Worm (Caenorhabditis elegans) whole organism, L3 larva: ENCODE results near the gene rpc-25.
A peak's percentile ranks its signal among the peaks of the same experiment; 100 is the strongest.

Source experiments
- R02D3.7 ChIP-seq: fragments of 150-350 bp; optimal IDR thresholded peaks from 2 replicates; lab custom pipeline; 2014; ENCODE audit warnings: missing biosample characterization, missing genetic modification characterization
- aly-2 ChIP-seq: fragments of 150-350 bp; optimal IDR thresholded peaks from 2 replicates; lab custom pipeline; 2014; ENCODE audit warnings: missing biosample characterization, missing genetic modification characterization
- ama-1 ChIP-seq: fragments of 150-350 bp; optimal IDR thresholded peaks from 2 replicates; lab custom pipeline; 2018
- ceh-16 ChIP-seq: sonication (generic microtip); optimal IDR thresholded peaks from 2 replicates; lab custom pipeline; 2017; ENCODE audit warnings: missing biosample characterization, missing genetic modification characterization
- ceh-82 ChIP-seq: fragments of 150-350 bp; optimal IDR thresholded peaks from 2 replicates; lab custom pipeline; 2014; ENCODE audit warnings: missing biosample characterization, missing genetic modification characterization
- egl-27 ChIP-seq: sonication (generic microtip); optimal IDR thresholded peaks from 4 replicates; lab custom pipeline; 2017; ENCODE audit warnings: missing biosample characterization, missing genetic modification reagents, missing genetic modification characterization
- egl-5 ChIP-seq: fragments of 150-350 bp; optimal IDR thresholded peaks from 2 replicates; lab custom pipeline; 2017; ENCODE audit warnings: missing biosample characterization, missing genetic modification reagents, missing genetic modification characterization, inconsistent platforms
- elt-2 ChIP-seq: sonication (generic microtip); optimal IDR thresholded peaks from 2 replicates; lab custom pipeline; 2016; ENCODE audit warnings: missing genetic modification reagents, mild to moderate bottlenecking, missing genetic modification characterization, missing compliant biosample characterization
- eor-1 ChIP-seq, 2 experiments: fragments of 150-350 bp; optimal IDR thresholded peaks; 2 replicates each; lab custom pipeline; 2014 to 2018; ENCODE audit warnings: missing biosample characterization in 2 of 2, missing genetic modification characterization in 2 of 2
- fkh-10 ChIP-seq: sonication (generic microtip); optimal IDR thresholded peaks from 2 replicates; lab custom pipeline; 2017; ENCODE audit warnings: missing biosample characterization, missing genetic modification reagents, missing genetic modification characterization
- fos-1 ChIP-seq: fragments of 150-350 bp; optimal IDR thresholded peaks from 2 replicates; lab custom pipeline; 2014; ENCODE audit warnings: missing biosample characterization, missing genetic modification characterization
- hmg-11 ChIP-seq: sonication (generic microtip); optimal IDR thresholded peaks from 2 replicates; lab custom pipeline; 2016; ENCODE audit warnings: missing genetic modification characterization, missing compliant biosample characterization
- jun-1 ChIP-seq: fragments of 150-350 bp; optimal IDR thresholded peaks from 2 replicates; lab custom pipeline; 2014; ENCODE audit warnings: missing biosample characterization, missing genetic modification reagents, missing genetic modification characterization
- lin-15B ChIP-seq: fragments of 150-350 bp; optimal IDR thresholded peaks from 2 replicates; lab custom pipeline; 2014; ENCODE audit warnings: missing biosample characterization, missing genetic modification characterization
- lin-39 ChIP-seq: fragments of 150-350 bp; optimal IDR thresholded peaks from 2 replicates; lab custom pipeline; 2018; ENCODE audit warnings: missing biosample characterization, missing genetic modification reagents, missing genetic modification characterization
- lsy-12 ChIP-seq: sonication (generic microtip); optimal IDR thresholded peaks from 2 replicates; lab custom pipeline; 2016; ENCODE audit warnings: mild to moderate bottlenecking, missing genetic modification characterization, missing compliant biosample characterization
- mdl-1 ChIP-seq: fragments of 150-350 bp; optimal IDR thresholded peaks from 2 replicates; lab custom pipeline; 2014; ENCODE audit warnings: missing biosample characterization, missing genetic modification characterization
- nfya-1 ChIP-seq: sonication (generic microtip); optimal IDR thresholded peaks from 2 replicates; lab custom pipeline; 2017; ENCODE audit warnings: missing genetic modification characterization, mild to moderate bottlenecking, missing compliant biosample characterization, antibody characterized with exemption, moderate library complexity; ENCODE audit not compliant: insufficient read depth
- nhr-11 ChIP-seq: fragments of 150-350 bp; optimal IDR thresholded peaks from 2 replicates; lab custom pipeline; 2014; ENCODE audit warnings: missing biosample characterization, missing genetic modification characterization
- nhr-12 ChIP-seq: fragments of 150-350 bp; optimal IDR thresholded peaks from 2 replicates; lab custom pipeline; 2014; ENCODE audit warnings: missing biosample characterization, missing genetic modification characterization
- nhr-237 ChIP-seq: fragments of 150-350 bp; optimal IDR thresholded peaks from 2 replicates; lab custom pipeline; 2014; ENCODE audit warnings: missing biosample characterization, missing genetic modification characterization
- nhr-28 ChIP-seq: fragments of 150-350 bp; optimal IDR thresholded peaks from 2 replicates; lab custom pipeline; 2014; ENCODE audit warnings: missing biosample characterization, missing genetic modification characterization
- nhr-76 ChIP-seq: fragments of 150-350 bp; sonication (generic microtip); optimal IDR thresholded peaks from 5 replicates; lab custom pipeline; 2014; ENCODE audit warnings: missing biosample characterization, missing genetic modification characterization
- pha-4 ChIP-seq: fragments of 150-350 bp; optimal IDR thresholded peaks from 2 replicates; lab custom pipeline; 2014; ENCODE audit warnings: missing biosample characterization, missing genetic modification reagents, missing genetic modification characterization
- pqm-1 ChIP-seq: fragments of 150-350 bp; optimal IDR thresholded peaks from 2 replicates; lab custom pipeline; 2017; ENCODE audit warnings: missing biosample characterization, missing genetic modification characterization, inconsistent platforms
- snpc-4 ChIP-seq: fragments of 150-350 bp; optimal IDR thresholded peaks from 2 replicates; lab custom pipeline; 2014; ENCODE audit warnings: missing biosample characterization, missing genetic modification characterization
- tbx-2 ChIP-seq: sonication (generic microtip); optimal IDR thresholded peaks from 2 replicates; lab custom pipeline; 2016; ENCODE audit warnings: mild to moderate bottlenecking, missing genetic modification characterization, missing compliant biosample characterization
- ztf-11 ChIP-seq: fragments of 150-350 bp; optimal IDR thresholded peaks from 2 replicates; lab custom pipeline; 2014; ENCODE audit warnings: missing biosample characterization, missing genetic modification characterization

The rpc-25 gene

DNA sequence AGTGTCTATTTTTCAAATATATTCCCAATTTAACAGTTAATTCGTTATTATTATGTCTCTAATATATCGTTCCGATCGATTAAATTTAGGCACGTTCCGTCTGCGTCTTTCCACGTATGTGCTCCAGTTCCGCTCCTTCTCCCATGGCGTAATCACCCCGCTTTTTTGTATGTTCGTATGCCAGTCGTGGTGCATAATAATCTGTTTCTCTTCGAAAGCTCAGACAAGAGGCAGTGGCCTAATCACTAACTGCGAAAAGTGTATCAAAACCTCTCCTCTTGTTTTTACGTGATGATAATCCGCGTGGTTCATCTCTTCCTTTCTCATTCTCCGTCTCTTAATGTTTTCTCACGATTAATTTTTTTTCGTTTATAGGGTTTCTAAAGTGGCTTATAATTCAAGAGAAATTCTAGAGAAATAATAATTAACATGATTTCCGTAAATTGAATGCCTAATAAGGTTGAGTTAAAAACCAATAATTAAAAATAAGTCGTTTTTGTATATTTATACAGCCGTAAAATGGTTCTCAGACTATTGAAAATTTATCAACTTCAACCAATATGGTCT, 41.4 kb upstream of the rpc-25 start:
- no peak for TF ChIP-seq fos-1 (tag; lab: Kevin White, UChicago)
- TF ChIP-seq ama-1 (lab: Kevin White, UChicago) = peak; percentile 75
- no peak for TF ChIP-seq nhr-28 (tag; lab: Kevin White, UChicago)
- TF ChIP-seq fkh-10 (GFP tag; lab: Kevin White, UChicago) = no peak
- TF ChIP-seq nhr-12 (tag; lab: Kevin White, UChicago) = no peak
- no peak for TF ChIP-seq snpc-4 (tag; lab: Kevin White, UChicago)
- TF ChIP-seq ceh-82 (tag; lab: Kevin White, UChicago) = no peak
- TF ChIP-seq aly-2 (tag; lab: Kevin White, UChicago) = no peak
- no peak for TF ChIP-seq lin-15B (tag; lab: Kevin White, UChicago)
- TF ChIP-seq, all 47 proteins: peak for 1

DNA sequence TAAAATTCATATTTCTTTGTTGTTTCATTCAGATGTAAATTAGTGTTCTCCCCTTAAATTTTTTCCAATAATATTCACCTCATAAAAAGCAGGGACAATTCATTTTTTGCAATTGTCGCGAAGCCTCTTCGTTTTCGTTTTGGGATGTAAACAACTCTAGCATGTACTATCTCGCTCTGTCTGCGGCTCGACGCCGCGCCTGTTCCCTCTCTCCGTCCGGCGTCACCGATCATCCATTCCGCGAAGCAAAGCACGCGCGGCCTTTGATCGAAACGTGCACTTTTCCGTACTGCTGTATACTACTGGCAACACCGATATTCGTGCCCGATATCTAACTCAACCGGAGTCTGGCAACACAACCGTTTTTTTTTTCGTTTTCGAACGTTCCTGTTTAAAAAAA, 40.6 kb upstream of the rpc-25 start:
- TF ChIP-seq eor-1 (tag; optimal IDR thresholded peaks at IDR 0.05; lab: Kevin White, UChicago) (no peak), nhr-76 (tag; lab: Kevin White, UChicago) (no peak), pha-4 (peak; percentile 67), lin-39 (tag; lab: Kevin White, UChicago) (peak; percentile 13), nhr-237 (no peak), snpc-4 (tag; lab: Kevin White, UChicago) (peak; percentile 10), egl-27 (tag; lab: Kevin White, UChicago) (no peak), hmg-11 (tag; lab: Kevin White, UChicago) (peak; percentile 38), fos-1 (tag; lab: Kevin White, UChicago) (no peak), nhr-28 (tag; lab: Kevin White, UChicago) (no peak), pqm-1 (tag; lab: Kevin White, UChicago) (no peak), ceh-16 (tag; lab: Kevin White, UChicago) (no peak), ztf-11 (tag; lab: Kevin White, UChicago) (no peak), elt-2 (tag; lab: Kevin White, UChicago) (peak; percentile 19), nfya-1 (tag; lab: Kevin White, UChicago) (peak; percentile 41), egl-5 (tag; lab: Kevin White, UChicago) (no peak)
- TF ChIP-seq, all 47 proteins: peak for 6

DNA sequence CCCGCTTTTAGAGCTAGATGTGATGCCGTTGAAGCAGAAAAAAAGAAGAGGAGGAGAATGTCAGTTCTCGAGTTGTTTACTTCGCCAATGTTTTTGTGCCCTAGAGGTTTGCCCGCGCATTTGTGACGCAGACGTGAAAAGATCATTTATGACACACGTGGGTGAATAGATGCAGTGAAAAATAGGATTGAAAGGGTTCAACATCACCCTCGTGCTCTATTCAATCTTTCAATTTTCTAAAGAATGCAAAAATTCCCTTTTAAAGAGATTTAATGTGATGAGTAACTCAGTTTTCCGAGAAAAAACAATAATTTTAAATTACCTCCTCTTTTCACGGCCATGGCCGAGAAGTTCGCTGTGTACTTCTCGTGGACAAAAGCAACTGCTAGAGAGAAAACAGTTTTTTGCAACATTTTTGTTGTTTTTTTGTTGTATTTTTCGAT, 40.1 kb upstream of the rpc-25 start:
- peak; percentile 94 for TF ChIP-seq lin-39 (tag; lab: Kevin White, UChicago)
- TF ChIP-seq egl-5 (tag; lab: Kevin White, UChicago) = peak; percentile 62
- TF ChIP-seq pha-4 = peak; percentile 79
- peak; percentile 66 for TF ChIP-seq nfya-1 (tag; lab: Kevin White, UChicago)
- no peak for TF ChIP-seq R02D3.7 (tag; lab: Kevin White, UChicago)
- TF ChIP-seq tbx-2 (tag; lab: Kevin White, UChicago) = no peak
- TF ChIP-seq lin-15B (tag; lab: Kevin White, UChicago) = peak; percentile 34
- TF ChIP-seq fkh-10 (GFP tag; lab: Kevin White, UChicago) = peak; percentile 57
- peak; percentile 18 for TF ChIP-seq snpc-4 (tag; lab: Kevin White, UChicago)
- peak; percentile 89 for TF ChIP-seq mdl-1 (tag; lab: Kevin White, UChicago)
- no peak for TF ChIP-seq nhr-11
- no peak for TF ChIP-seq jun-1 (tag; lab: Kevin White, UChicago)

DNA sequence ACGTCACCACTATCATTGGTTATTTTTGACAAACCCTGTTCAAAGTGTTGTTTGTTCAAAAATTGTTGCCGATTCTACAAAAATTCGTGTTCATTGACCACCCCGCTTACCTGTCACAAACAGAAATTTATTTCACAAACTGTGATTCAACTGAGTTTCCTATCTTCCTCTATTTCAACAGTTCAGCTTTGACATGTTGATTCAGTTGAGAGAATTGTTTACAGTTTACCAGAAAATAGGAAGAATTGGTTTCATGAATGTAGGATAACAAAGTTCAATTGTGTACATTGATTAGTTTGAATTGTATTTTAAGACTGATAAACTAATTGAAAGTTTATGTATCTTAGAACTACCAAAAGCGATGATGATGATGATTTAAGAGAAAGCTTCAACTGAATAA, 39.2 kb upstream of the rpc-25 start:
- TF ChIP-seq ceh-82 (tag; lab: Kevin White, UChicago) (no peak), jun-1 (tag; lab: Kevin White, UChicago) (no peak), pha-4 (peak; percentile 90), lsy-12 (no peak), pqm-1 (tag; lab: Kevin White, UChicago) (peak; percentile 30), elt-2 (tag; lab: Kevin White, UChicago) (peak; percentile 38), hmg-11 (tag; lab: Kevin White, UChicago) (no peak), R02D3.7 (tag; lab: Kevin White, UChicago) (no peak)
- TF ChIP-seq, all 47 proteins: peak for 3

DNA sequence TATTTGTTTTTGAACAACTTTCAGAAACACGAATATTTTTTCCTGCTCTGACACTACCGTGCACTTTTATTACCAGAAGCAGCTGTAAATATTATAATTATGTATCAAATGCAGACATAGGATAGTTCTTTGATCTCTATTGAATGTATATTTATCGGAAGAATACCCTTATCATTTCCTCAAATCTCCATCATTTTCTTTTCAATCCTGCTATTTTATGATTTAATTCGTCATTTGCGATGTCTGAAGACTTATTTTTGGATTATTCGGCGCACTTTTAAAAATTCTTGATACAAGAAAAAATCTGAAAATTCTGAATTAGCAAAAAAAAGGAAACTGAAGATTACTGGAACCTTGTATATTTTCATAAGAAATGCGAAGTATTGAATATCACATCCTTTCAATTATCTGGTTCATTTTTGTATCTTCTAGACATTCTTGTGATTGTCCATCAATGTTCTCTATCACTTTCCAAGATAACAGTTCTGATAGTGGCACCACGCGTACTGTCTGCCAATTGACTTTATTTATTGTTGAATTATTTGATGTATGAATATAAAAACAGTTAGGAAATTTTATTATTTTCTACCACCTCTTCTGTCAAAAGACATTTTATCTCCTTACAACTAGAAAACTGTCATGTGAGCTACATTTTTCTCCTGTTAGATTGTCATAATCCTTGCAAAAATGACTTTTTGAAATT, 37.8 kb upstream of the rpc-25 start:
- TF ChIP-seq pqm-1 (tag; lab: Kevin White, UChicago) (peak; percentile 2), elt-2 (tag; lab: Kevin White, UChicago) (peak; percentile 68), lsy-12 (no peak)
